Worm (Caenorhabditis elegans) whole organism, L2 larva: ENCODE results near the gene C05C9.1.

ENCODE experiments used
- C34F6.9 ChIP-seq: fragments of 150-350 bp; optimal IDR thresholded peaks from 2 replicates; lab custom pipeline; 2014; ENCODE audit warnings: missing biosample characterization, missing genetic modification characterization
- F13H6.1 ChIP-seq: sonication (generic microtip); optimal IDR thresholded peaks from 2 replicates; lab custom pipeline; 2016; ENCODE audit warnings: missing genetic modification characterization, missing compliant biosample characterization
- Y55F3AM.14 ChIP-seq: fragments of 200-800 bp; sonication (Bioruptor generic); optimal IDR thresholded peaks from 2 replicates; lab custom pipeline; 2018; ENCODE audit warnings: mild to moderate bottlenecking, missing genetic modification characterization, missing compliant biosample characterization
- ZK546.5 ChIP-seq: sonication (generic microtip); optimal IDR thresholded peaks from 2 replicates; lab custom pipeline; 2017; ENCODE audit warnings: missing biosample characterization, missing genetic modification characterization
- alr-1 ChIP-seq: fragments of 150-350 bp; optimal IDR thresholded peaks from 2 replicates; lab custom pipeline; 2014; ENCODE audit warnings: missing biosample characterization, missing genetic modification characterization
- aly-2 ChIP-seq: fragments of 150-350 bp; optimal IDR thresholded peaks from 2 replicates; lab custom pipeline; 2014; ENCODE audit warnings: missing biosample characterization, missing genetic modification characterization
- ceh-16 ChIP-seq: fragments of 150-350 bp; optimal IDR thresholded peaks from 2 replicates; lab custom pipeline; 2014; ENCODE audit warnings: missing biosample characterization, missing genetic modification characterization
- ceh-82 ChIP-seq: fragments of 150-350 bp; optimal IDR thresholded peaks from 2 replicates; lab custom pipeline; 2014; ENCODE audit warnings: missing biosample characterization, missing genetic modification characterization
- crh-2 ChIP-seq: sonication (generic microtip); optimal IDR thresholded peaks from 2 replicates; lab custom pipeline; 2017; ENCODE audit warnings: missing biosample characterization, missing genetic modification characterization
- dmd-4 ChIP-seq: sonication (generic microtip); optimal IDR thresholded peaks from 2 replicates; lab custom pipeline; 2017; ENCODE audit warnings: missing biosample characterization, missing genetic modification characterization
- egl-27 ChIP-seq: sonication (generic microtip); optimal IDR thresholded peaks from 3 replicates; lab custom pipeline; 2017; ENCODE audit warnings: missing biosample characterization, missing genetic modification reagents, missing genetic modification characterization
- elt-1 ChIP-seq: fragments of 150-350 bp; optimal IDR thresholded peaks from 2 replicates; lab custom pipeline; 2014; ENCODE audit warnings: missing biosample characterization, missing genetic modification characterization
- fos-1 ChIP-seq: fragments of 150-350 bp; optimal IDR thresholded peaks from 2 replicates; lab custom pipeline; 2014; ENCODE audit warnings: missing biosample characterization, missing genetic modification characterization
- gmeb-1 ChIP-seq: fragments of 150-350 bp; optimal IDR thresholded peaks from 2 replicates; lab custom pipeline; 2014; ENCODE audit warnings: missing biosample characterization, missing genetic modification characterization
- lin-39 ChIP-seq: fragments of 150-350 bp; optimal IDR thresholded peaks from 2 replicates; lab custom pipeline; 2014; ENCODE audit warnings: missing biosample characterization, missing genetic modification reagents, missing genetic modification characterization
- lsy-2 ChIP-seq, 2 experiments: fragments of 150-350 bp in 1 of 2; sonication (generic microtip) in 1 of 2; optimal IDR thresholded peaks; 2 replicates each; lab custom pipeline; 2014 to 2017; ENCODE audit warnings: missing biosample characterization in 2 of 2, missing genetic modification characterization in 2 of 2
- mab-5 ChIP-seq: fragments of 150-350 bp; optimal IDR thresholded peaks from 2 replicates; lab custom pipeline; 2014; ENCODE audit warnings: missing biosample characterization, missing genetic modification characterization
- mbf-1 ChIP-seq: sonication (generic microtip); optimal IDR thresholded peaks from 2 replicates; lab custom pipeline; 2017; ENCODE audit warnings: missing biosample characterization, missing genetic modification characterization
- mdl-1 ChIP-seq, 2 experiments: fragments of 150-350 bp in 1 of 2; sonication (generic microtip) in 1 of 2; optimal IDR thresholded peaks; 2 replicates each; lab custom pipeline; 2017; ENCODE audit warnings: missing biosample characterization in 2 of 2, missing genetic modification characterization in 2 of 2
- nhr-10 ChIP-seq: sonication (generic microtip); optimal IDR thresholded peaks from 2 replicates; lab custom pipeline; 2017; ENCODE audit warnings: missing biosample characterization, missing genetic modification characterization
- nhr-11 ChIP-seq: fragments of 150-350 bp; optimal IDR thresholded peaks from 2 replicates; lab custom pipeline; 2014; ENCODE audit warnings: missing biosample characterization, missing genetic modification characterization
- nhr-12 ChIP-seq: fragments of 150-350 bp; optimal IDR thresholded peaks from 2 replicates; lab custom pipeline; 2014; ENCODE audit warnings: missing biosample characterization, missing genetic modification characterization
- nhr-25 ChIP-seq: fragments of 150-350 bp; sonication (generic microtip); optimal IDR thresholded peaks from 3 replicates; lab custom pipeline; 2014; ENCODE audit warnings: missing biosample characterization, missing genetic modification characterization
- nhr-6 ChIP-seq: fragments of 150-350 bp; optimal IDR thresholded peaks from 2 replicates; lab custom pipeline; 2014; ENCODE audit warnings: missing biosample characterization, missing genetic modification characterization
- peb-1 ChIP-seq: fragments of 150-350 bp; optimal IDR thresholded peaks from 2 replicates; lab custom pipeline; 2014; ENCODE audit warnings: missing biosample characterization, missing genetic modification characterization
- sem-4 ChIP-seq: fragments of 150-350 bp; optimal IDR thresholded peaks from 2 replicates; lab custom pipeline; 2014; ENCODE audit warnings: missing biosample characterization, missing genetic modification reagents, missing genetic modification characterization
- skn-1 ChIP-seq: sonication (generic microtip); optimal IDR thresholded peaks from 2 replicates; lab custom pipeline; 2017; ENCODE audit warnings: missing biosample characterization, missing genetic modification characterization
- sma-3 ChIP-seq: sonication (generic microtip); optimal IDR thresholded peaks from 2 replicates; lab custom pipeline; 2016; ENCODE audit warnings: missing genetic modification reagents, missing genetic modification characterization, missing compliant biosample characterization
- snpc-4 ChIP-seq: fragments of 150-350 bp; optimal IDR thresholded peaks from 2 replicates; lab custom pipeline; 2014; ENCODE audit warnings: missing biosample characterization, missing genetic modification characterization
- unc-39 ChIP-seq: fragments of 150-350 bp; optimal IDR thresholded peaks from 2 replicates; lab custom pipeline; 2014; ENCODE audit warnings: missing biosample characterization, missing genetic modification characterization
- unc-55 ChIP-seq: fragments of 150-350 bp; sonication (generic microtip); optimal IDR thresholded peaks from 3 replicates; lab custom pipeline; 2014; ENCODE audit warnings: missing biosample characterization, missing genetic modification reagents, missing genetic modification characterization
- unc-62 ChIP-seq: fragments of 150-350 bp; optimal IDR thresholded peaks from 2 replicates; lab custom pipeline; 2014; ENCODE audit warnings: missing biosample characterization, missing genetic modification reagents, missing genetic modification characterization
- ztf-1 ChIP-seq: fragments of 200-800 bp; sonication (Bioruptor generic); conservative IDR thresholded peaks from 2 replicates; pipeline ENCODE4 v1.3.6; 2022; ENCODE audit warnings: missing genetic modification characterization, missing compliant biosample characterization
- ztf-4 ChIP-seq: fragments of 150-350 bp; optimal IDR thresholded peaks from 2 replicates; lab custom pipeline; 2014; ENCODE audit warnings: missing biosample characterization, missing genetic modification characterization

C05C9.1 gene

ce11 chrX:11160537-11160936, at the start of gene C05C9.1:
TSS of gene C05C9.1 (plus strand) at chrX:11160837.
- no peak for TF ChIP-seq ZK546.5 (tag; lab: Kevin White, UChicago)
- no peak for TF ChIP-seq dmd-4
- TF ChIP-seq fos-1: no peak
- no peak for TF ChIP-seq peb-1 (tag; lab: Kevin White, UChicago)
- no peak for TF ChIP-seq skn-1
- no peak for TF ChIP-seq lsy-2 (tag; optimal IDR thresholded peaks at IDR 0.05; lab: Kevin White, UChicago)
- TF ChIP-seq mab-5: no peak
- TF ChIP-seq nhr-6 (tag; lab: Kevin White, UChicago): no peak
- no peak for TF ChIP-seq alr-1 (tag; lab: Kevin White, UChicago)
- TF ChIP-seq sma-3 (GFP tag; lab: Kevin White, UChicago): no peak
- TF ChIP-seq ztf-1 (GFP tag; lab: Robert Waterston, UW): no peak
- no peak for TF ChIP-seq egl-27 (tag; lab: Kevin White, UChicago)

ce11 chrX:11114420-11114819, 46.2 kb upstream of the C05C9.1 start:
- TF ChIP-seq mab-5 (no peak), ceh-82 (tag; lab: Kevin White, UChicago) (no peak), fos-1 (no peak), unc-62 (GFP tag; lab: Kevin White, UChicago) (no peak), nhr-6 (tag; lab: Kevin White, UChicago) (no peak), nhr-12 (tag; lab: Kevin White, UChicago) (no peak), lin-39 (tag; lab: Kevin White, UChicago) (no peak), C34F6.9 (tag; lab: Kevin White, UChicago) (no peak), egl-27 (tag; lab: Kevin White, UChicago) (no peak), snpc-4 (tag; lab: Kevin White, UChicago) (no peak), peb-1 (tag; lab: Kevin White, UChicago) (no peak)

ce11 chrX:11116723-11117122, 43.9 kb upstream of the C05C9.1 start, which contains the start of gene nlp-66:
TSS of gene nlp-66 (minus strand) at chrX:11116823.
- no peak for TF ChIP-seq mbf-1 (tag; lab: Kevin White, UChicago)
- TF ChIP-seq unc-55 (GFP tag; lab: Kevin White, UChicago): no peak
- TF ChIP-seq nhr-11 (tag; lab: Kevin White, UChicago): no peak
- no peak for TF ChIP-seq ceh-82 (tag; lab: Kevin White, UChicago)
- TF ChIP-seq gmeb-1 (tag; lab: Kevin White, UChicago): no peak
- no peak for TF ChIP-seq unc-39 (tag; lab: Kevin White, UChicago)
- no peak for TF ChIP-seq nhr-6 (tag; lab: Kevin White, UChicago)
- TF ChIP-seq alr-1 (tag; lab: Kevin White, UChicago): no peak
- TF ChIP-seq F13H6.1 (tag; lab: Kevin White, UChicago): no peak
- no peak for TF ChIP-seq snpc-4 (tag; lab: Kevin White, UChicago)
- no peak for TF ChIP-seq ztf-4 (tag; lab: Kevin White, UChicago)
- no peak for TF ChIP-seq ztf-1 (GFP tag; lab: Robert Waterston, UW)
- no peak for TF ChIP-seq nhr-25 (tag; lab: Kevin White, UChicago)
- no peak for TF ChIP-seq mab-5
- no peak for TF ChIP-seq lin-39 (tag; lab: Kevin White, UChicago)
- TF ChIP-seq crh-2: no peak

- no peak for TF ChIP-seq Y55F3AM.14
- no peak for TF ChIP-seq aly-2 (tag; lab: Kevin White, UChicago)
- peak; percentile 40 for TF ChIP-seq alr-1 (tag; lab: Kevin White, UChicago)
- no peak for TF ChIP-seq elt-1 (tag; lab: Kevin White, UChicago)
- TF ChIP-seq nhr-10 (tag; lab: Kevin White, UChicago): no peak
These were observed 39.8 kb upstream of the C05C9.1 start, which contains the start of gene R08B4.3 for ce11 chrX:11120808-11121207. TSS of gene R08B4.3 (minus strand) at chrX:11121005.

ce11 chrX:11122412-11122811, 38.2 kb upstream of the C05C9.1 start:
- no peak for TF ChIP-seq crh-2
- TF ChIP-seq ceh-82 (tag; lab: Kevin White, UChicago): no peak
- no peak for TF ChIP-seq Y55F3AM.14
- no peak for TF ChIP-seq unc-55 (GFP tag; lab: Kevin White, UChicago)
- no peak for TF ChIP-seq mdl-1 (tag; optimal IDR thresholded peaks at IDR 0.05; lab: Kevin White, UChicago)
- TF ChIP-seq ztf-1 (GFP tag; lab: Robert Waterston, UW): no peak
- no peak for TF ChIP-seq lsy-2 (tag; optimal IDR thresholded peaks at IDR 0.05; lab: Kevin White, UChicago)
- TF ChIP-seq sem-4 (tag; lab: Kevin White, UChicago): no peak
- no peak for TF ChIP-seq fos-1
- no peak for TF ChIP-seq unc-62 (GFP tag; lab: Kevin White, UChicago)
- TF ChIP-seq elt-1 (tag; lab: Kevin White, UChicago): no peak
- TF ChIP-seq unc-39 (tag; lab: Kevin White, UChicago): no peak
- no peak for TF ChIP-seq ceh-16
- no peak for TF ChIP-seq sma-3 (GFP tag; lab: Kevin White, UChicago)
- no peak for TF ChIP-seq lin-39 (tag; lab: Kevin White, UChicago)
